Fruit fly (Drosophila melanogaster) whole organism, embryonic: Measurements from ENCODE around the gene Vps52.

Experiments used
- CG10267 ChIP-seq: fragments of 200-800 bp; sonication (Bioruptor generic); optimal IDR thresholded peaks from 2 replicates; lab custom pipeline; 2018; ENCODE audit warnings: missing biosample characterization, mild to moderate bottlenecking, missing genetic modification characterization, moderate library complexity
- CG10979 ChIP-seq: fragments of 200-800 bp; sonication (Bioruptor generic); optimal IDR thresholded peaks from 2 replicates; lab custom pipeline; 2018; ENCODE audit warnings: missing biosample characterization, mild to moderate bottlenecking, missing genetic modification characterization, moderate library complexity
- CG12104 ChIP-seq: fragments of 200-800 bp; sonication (Bioruptor generic); optimal IDR thresholded peaks from 3 replicates; lab custom pipeline; 2016; ENCODE audit warnings: missing biosample characterization, missing genetic modification characterization
- CG14667 ChIP-seq: fragments of 200-800 bp; sonication (Bioruptor generic); IDR thresholded peaks from 2 replicates; pipeline ENCODE4 v1.3.6; 2022; ENCODE audit warnings: missing biosample characterization, missing genetic modification characterization
- CG1602 ChIP-seq: fragments of 200-800 bp; sonication (Bioruptor generic); optimal IDR thresholded peaks from 3 replicates; lab custom pipeline; 2016; ENCODE audit warnings: missing biosample characterization, missing genetic modification characterization
- CG1603 ChIP-seq: fragments of 200-800 bp; sonication (Bioruptor generic); optimal IDR thresholded peaks from 2 replicates; lab custom pipeline; 2019; ENCODE audit warnings: missing biosample characterization, mild to moderate bottlenecking, missing genetic modification characterization, moderate library complexity
- CG17328 ChIP-seq: fragments of 200-800 bp; sonication (Bioruptor generic); IDR thresholded peaks from 2 replicates; pipeline ENCODE4 v1.3.6; 2022; ENCODE audit warnings: missing biosample characterization, missing genetic modification characterization
- CG18262 ChIP-seq: fragments of 200-800 bp; optimal IDR thresholded peaks from 3 replicates; lab custom pipeline; 2019; ENCODE audit warnings: missing biosample characterization, mild to moderate bottlenecking, missing genetic modification characterization, moderate library complexity
- CG3407 ChIP-seq: fragments of 200-800 bp; sonication (Bioruptor generic); optimal IDR thresholded peaks from 2 replicates; lab custom pipeline; 2018; ENCODE audit warnings: missing biosample characterization, mild to moderate bottlenecking, missing genetic modification characterization
- CG4404 ChIP-seq: fragments of 200-800 bp; sonication (Bioruptor generic); IDR thresholded peaks from 2 replicates; pipeline ENCODE4 v1.3.6; 2022; ENCODE audit warnings: missing biosample characterization, missing genetic modification characterization
- CG6272 ChIP-seq: fragments of 200-800 bp; sonication (Bioruptor generic); IDR thresholded peaks from 2 replicates; pipeline ENCODE4 v1.3.6; 2022; ENCODE audit warnings: missing biosample characterization, missing genetic modification characterization
- CG7357 ChIP-seq: fragments of 200-800 bp; sonication (Bioruptor generic); IDR thresholded peaks from 3 replicates; pipeline ENCODE4 v1.3.6; 2022; ENCODE audit warnings: missing biosample characterization, missing genetic modification characterization
- CG7786 ChIP-seq: fragments of 200-800 bp; sonication (Bioruptor generic); optimal IDR thresholded peaks from 2 replicates; lab custom pipeline; 2016; ENCODE audit warnings: missing biosample characterization, missing genetic modification characterization
- CG8765 ChIP-seq: fragments of 200-800 bp; sonication (Bioruptor generic); IDR thresholded peaks from 2 replicates; pipeline ENCODE4 v1.3.6; 2022; ENCODE audit warnings: missing biosample characterization, missing genetic modification characterization
- CG9609 ChIP-seq: fragments of 200-800 bp; sonication (Bioruptor generic); optimal IDR thresholded peaks from 3 replicates; lab custom pipeline; 2016; ENCODE audit warnings: missing biosample characterization, missing genetic modification characterization
- CG9727 ChIP-seq: fragments of 200-800 bp; sonication (Bioruptor generic); optimal IDR thresholded peaks from 3 replicates; lab custom pipeline; 2017; ENCODE audit warnings: missing biosample characterization, mild to moderate bottlenecking, missing genetic modification characterization
- CG9932 ChIP-seq: fragments of 200-800 bp; sonication (Bioruptor generic); IDR thresholded peaks from 2 replicates; pipeline ENCODE4 v1.3.6; 2022; ENCODE audit warnings: missing biosample characterization, missing genetic modification characterization
- Dll ChIP-seq: fragments of 200-800 bp; sonication (Bioruptor generic); IDR thresholded peaks from 4 replicates; pipeline ENCODE4 v1.3.6; 2022; ENCODE audit warnings: missing biosample characterization, missing genetic modification characterization; ENCODE audit not compliant: partially characterized antibody
- Dp ChIP-seq: fragments of 200-800 bp; sonication (Bioruptor generic); optimal IDR thresholded peaks from 2 replicates; lab custom pipeline; 2018; ENCODE audit warnings: missing biosample characterization, mild to moderate bottlenecking, missing genetic modification characterization, moderate library complexity
- E2f1 ChIP-seq: fragments of 200-800 bp; sonication (Bioruptor generic); IDR thresholded peaks from 2 replicates; pipeline ENCODE4 v1.3.6; 2022; ENCODE audit warnings: missing biosample characterization, missing genetic modification characterization
- Ets65A ChIP-seq: fragments of 200-800 bp; sonication (Bioruptor generic); peaks from one replicate; lab custom pipeline; 2016; ENCODE audit warnings: missing biosample characterization, missing genetic modification characterization
- HLHmδ ChIP-seq: fragments of 200-800 bp; sonication (Bioruptor generic); optimal IDR thresholded peaks from 2 replicates; lab custom pipeline; 2018; ENCODE audit warnings: missing biosample characterization, mild to moderate bottlenecking, missing genetic modification characterization, moderate library complexity
- NC2β ChIP-seq: fragments of 200-800 bp; sonication (Bioruptor generic); optimal IDR thresholded peaks from 2 replicates; lab custom pipeline; 2016; ENCODE audit warnings: missing biosample characterization, missing genetic modification characterization
- Neu2 ChIP-seq: fragments of 200-800 bp; sonication (Bioruptor generic); optimal IDR thresholded peaks from 3 replicates; lab custom pipeline; 2016; ENCODE audit warnings: missing biosample characterization, missing genetic modification characterization, borderline replicate concordance
- Nf-YC ChIP-seq: fragments of 200-800 bp; optimal IDR thresholded peaks from 3 replicates; lab custom pipeline; 2019; ENCODE audit warnings: missing biosample characterization, mild to moderate bottlenecking, missing genetic modification characterization, moderate library complexity
- Xrp1 ChIP-seq: fragments of 200-800 bp; sonication (Bioruptor generic); IDR thresholded peaks from 2 replicates; pipeline ENCODE4 v1.3.6; 2022; ENCODE audit warnings: missing biosample characterization, missing genetic modification characterization
- ab ChIP-seq: fragments of 200-800 bp; sonication (Bioruptor generic); optimal IDR thresholded peaks from 2 replicates; lab custom pipeline; 2016; ENCODE audit warnings: missing biosample characterization, missing genetic modification characterization
- abd-A ChIP-seq: fragments of 200-800 bp; sonication (Bioruptor generic); optimal IDR thresholded peaks from 3 replicates; lab custom pipeline; 2019; ENCODE audit warnings: missing biosample characterization, mild to moderate bottlenecking, missing genetic modification characterization, moderate library complexity
- ara ChIP-seq: fragments of 200-800 bp; sonication (Bioruptor generic); IDR thresholded peaks from 2 replicates; pipeline ENCODE4 v1.3.6; 2022; ENCODE audit warnings: missing biosample characterization, missing genetic modification characterization
- bsh ChIP-seq, 2 experiments: fragments of 200-800 bp; sonication (Bioruptor generic); optimal IDR thresholded peaks; 2 replicates each; lab custom pipeline; 2017 to 2018; ENCODE audit warnings: mild to moderate bottlenecking in 2 of 2, missing biosample characterization in 2 of 2, missing genetic modification characterization in 2 of 2, moderate library complexity in 1 of 2
- cad ChIP-seq: fragments of >200 bp; optimal IDR thresholded peaks from 2 replicates; lab custom pipeline; 2017; ENCODE audit warnings: missing biosample characterization, missing genetic modification characterization
- cg ChIP-seq: fragments of 200-800 bp; sonication (Bioruptor generic); optimal IDR thresholded peaks from 3 replicates; lab custom pipeline; 2019; ENCODE audit warnings: missing biosample characterization, mild to moderate bottlenecking, missing genetic modification characterization, moderate library complexity
- dan ChIP-seq: fragments of 200-800 bp; sonication (Bioruptor generic); IDR thresholded peaks from 2 replicates; pipeline ENCODE4 v1.3.6; 2022; ENCODE audit warnings: missing biosample characterization, missing genetic modification characterization
- dmrt11E ChIP-seq: fragments of 200-800 bp; sonication (Bioruptor generic); optimal IDR thresholded peaks from 3 replicates; lab custom pipeline; 2018; ENCODE audit warnings: missing biosample characterization, mild to moderate bottlenecking, missing genetic modification characterization, moderate library complexity
- gcm2 ChIP-seq: fragments of 200-800 bp; sonication (Bioruptor generic); optimal IDR thresholded peaks from 2 replicates; lab custom pipeline; 2016; ENCODE audit warnings: missing biosample characterization, missing genetic modification characterization
- gem ChIP-seq: fragments of 200-800 bp; sonication (Bioruptor generic); optimal IDR thresholded peaks from 2 replicates; lab custom pipeline; 2019; ENCODE audit warnings: missing biosample characterization, mild to moderate bottlenecking, missing genetic modification characterization, moderate library complexity
- ind ChIP-seq: fragments of 200-800 bp; sonication (Bioruptor generic); optimal IDR thresholded peaks from 3 replicates; lab custom pipeline; 2016; ENCODE audit warnings: missing biosample characterization, missing genetic modification characterization
- klu ChIP-seq: fragments of 200-800 bp; sonication (Bioruptor generic); IDR thresholded peaks from 2 replicates; pipeline ENCODE4 v1.3.6; 2022; ENCODE audit warnings: missing biosample characterization, missing genetic modification characterization
- nmo ChIP-seq: fragments of 200-800 bp; sonication (Bioruptor generic); optimal IDR thresholded peaks from 2 replicates; lab custom pipeline; 2018; ENCODE audit warnings: missing biosample characterization, mild to moderate bottlenecking, missing genetic modification characterization, moderate library complexity
- phol ChIP-seq: fragments of 200-800 bp; sonication (Bioruptor generic); optimal IDR thresholded peaks from 3 replicates; lab custom pipeline; 2018; ENCODE audit warnings: missing biosample characterization, mild to moderate bottlenecking, missing genetic modification characterization, moderate library complexity
- pnt ChIP-seq: fragments of 200-800 bp; sonication (Bioruptor generic); optimal IDR thresholded peaks from 3 replicates; lab custom pipeline; 2016; ENCODE audit warnings: missing biosample characterization, missing genetic modification characterization
- sens-2 ChIP-seq: fragments of 200-800 bp; sonication (Bioruptor generic); IDR thresholded peaks from 2 replicates; pipeline ENCODE4 v1.3.6; 2022; ENCODE audit warnings: missing biosample characterization, missing genetic modification characterization
- stc ChIP-seq: fragments of 200-800 bp; sonication (Bioruptor generic); IDR thresholded peaks from 2 replicates; pipeline ENCODE4 v1.3.6; 2022; ENCODE audit warnings: missing biosample characterization, missing genetic modification characterization
- stwl ChIP-seq: fragments of 200-800 bp; sonication (Bioruptor generic); optimal IDR thresholded peaks from 3 replicates; lab custom pipeline; 2018; ENCODE audit warnings: missing biosample characterization, mild to moderate bottlenecking, missing genetic modification characterization, moderate library complexity
- tgo ChIP-seq: fragments of 200-800 bp; sonication (Bioruptor generic); IDR thresholded peaks from 3 replicates; pipeline ENCODE4 v1.3.6; 2022; ENCODE audit warnings: missing biosample characterization, missing genetic modification characterization
- tin ChIP-seq: fragments of 200-800 bp; sonication (Bioruptor generic); optimal IDR thresholded peaks from 3 replicates; lab custom pipeline; 2016; ENCODE audit warnings: missing biosample characterization, missing genetic modification characterization
- trh ChIP-seq: fragments of 200-800 bp; sonication (Bioruptor generic); optimal IDR thresholded peaks from 2 replicates; lab custom pipeline; 2016; ENCODE audit warnings: missing biosample characterization, missing genetic modification characterization
- vvl ChIP-seq: fragments of 200-800 bp; sonication (Bioruptor generic); IDR thresholded peaks from 2 replicates; pipeline ENCODE4 v1.3.6; 2022; ENCODE audit warnings: missing biosample characterization, missing genetic modification characterization
- zen ChIP-seq: fragments of 200-800 bp; sonication (Bioruptor generic); optimal IDR thresholded peaks from 3 replicates; lab custom pipeline; 2018; ENCODE audit warnings: missing biosample characterization, mild to moderate bottlenecking, missing genetic modification characterization, moderate library complexity
- zfh1 ChIP-seq: fragments of 200-800 bp; sonication (Bioruptor generic); IDR thresholded peaks from 3 replicates; pipeline ENCODE4 v1.3.6; 2022; ENCODE audit warnings: missing biosample characterization, missing genetic modification characterization
- zfh2 ChIP-seq: fragments of 200-800 bp; sonication (Bioruptor generic); optimal IDR thresholded peaks from 2 replicates; lab custom pipeline; 2016; ENCODE audit warnings: missing biosample characterization, missing genetic modification characterization

Gene Vps52

DNA sequence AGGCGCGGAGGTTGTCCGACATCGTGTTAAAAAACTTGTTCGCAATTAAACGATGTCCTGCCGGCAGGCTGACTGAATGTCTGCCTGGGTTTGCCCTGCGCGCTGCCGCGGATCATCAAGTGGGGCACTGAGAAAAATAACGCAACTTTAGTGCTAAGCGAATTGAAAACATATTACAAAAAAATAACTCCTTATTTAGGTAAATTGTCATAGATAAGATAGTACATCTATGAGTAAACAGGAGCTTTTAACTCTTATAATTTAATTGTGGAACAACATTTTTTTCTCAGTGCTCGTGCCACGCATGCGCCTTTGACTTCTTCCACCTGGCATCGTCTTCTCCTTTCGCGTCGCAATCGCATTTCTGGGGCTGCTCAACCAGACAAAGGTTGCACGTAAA is 43.7 kb downstream of the Vps52 start:
- TF ChIP-seq CG17328 (peak; percentile 49; the same call in 1 of the 2 replicates), Dp (GFP tag; lab: Kevin White, UChicago) (no peak), gem (peak; percentile 28), CG1603 (peak; percentile 23), CG7786 (no peak), klu (GFP tag; lab: Robert Waterston, UW) (no peak), CG1602 (GFP tag; lab: Kevin White, UChicago) (no peak), CG7357 (no peak), pnt (no peak), CG18262 (tag; lab: Kevin White, UChicago) (peak; percentile 15), ara (GFP tag; lab: Robert Waterston, UW) (peak; percentile 62; the same call in 1 of the 2 replicates), bsh (GFP tag; optimal IDR thresholded peaks at IDR 0.05; lab: Kevin White, UChicago) (peak in 1 of 2 experiments; percentile 1), trh (no peak), tgo (GFP tag; lab: Robert Waterston, UW) (no peak), phol (tag; lab: Kevin White, UChicago) (peak; percentile 4), vvl (GFP tag; lab: Robert Waterston, UW) (0 out of 2 replicates have a peak, but pooled peaks have one; percentile 11), CG14667 (no peak), cg (GFP tag; lab: Kevin White, UChicago) (no peak), Ets65A (GFP tag; lab: Kevin White, UChicago) (peak; percentile 94), ab (GFP tag; lab: Kevin White, UChicago) (no peak), CG12104 (GFP tag; lab: Kevin White, UChicago) (no peak), E2f1 (no peak), sens-2 (GFP tag; lab: Robert Waterston, UW) (0 out of 2 replicates have a peak, but pooled peaks have one; percentile 41), stwl (tag; lab: Kevin White, UChicago) (no peak), CG10267 (tag; lab: Kevin White, UChicago) (peak; percentile 13), ind (GFP tag; lab: Kevin White, UChicago) (no peak), CG6272 (GFP tag; lab: Robert Waterston, UW) (no peak), CG10979 (tag; lab: Kevin White, UChicago) (peak; percentile 30), CG9609 (no peak), Xrp1 (GFP tag; lab: Robert Waterston, UW) (peak; percentile 68; the same call in 1 of the 2 replicates), tin (GFP tag; lab: Kevin White, UChicago) (peak; percentile 13), Neu2 (GFP tag; lab: Kevin White, UChicago) (no peak), HLHmδ (GFP tag; lab: Kevin White, UChicago) (no peak), nmo (GFP tag; lab: Kevin White, UChicago) (no peak), gcm2 (no peak), cad (no peak), zen (peak; percentile 49), CG9727 (GFP tag; lab: Kevin White, UChicago) (peak; percentile 45), CG4404 (GFP tag; lab: Robert Waterston, UW) (0 out of 2 replicates have a peak, but pooled peaks have one; percentile 30), CG8765 (GFP tag; lab: Robert Waterston, UW) (peak; percentile 38; the same call in 1 of the 2 replicates), CG3407 (GFP tag; lab: Kevin White, UChicago) (no peak), dan (GFP tag; lab: Robert Waterston, UW) (0 out of 2 replicates have a peak, but pooled peaks have one; percentile 20), NC2β (GFP tag; lab: Kevin White, UChicago) (no peak), Nf-YC (no peak), zfh1 (GFP tag; lab: Robert Waterston, UW) (0 out of 3 replicates have a peak, but pooled peaks have one; percentile 34), Dll (GFP tag; lab: Robert Waterston, UW) (no peak), CG9932 (GFP tag; lab: Robert Waterston, UW) (no peak), abd-A (no peak), zfh2 (GFP tag; lab: Kevin White, UChicago) (no peak), dmrt11E (tag; lab: Kevin White, UChicago) (peak; percentile 58), stc (GFP tag; lab: Robert Waterston, UW) (0 out of 2 replicates have a peak, but pooled peaks have one; percentile 11)
